Fruit fly (Drosophila melanogaster) whole organism, embryonic: ENCODE results near the gene CG34429.

Source experiments
- Abd-B ChIP-seq: fragments of 200-800 bp; sonication (Bioruptor generic); optimal IDR thresholded peaks from 2 replicates; lab custom pipeline; 2018; ENCODE audit warnings: missing biosample characterization, mild to moderate bottlenecking, missing genetic modification characterization, moderate library complexity
- Bdp1 ChIP-seq: fragments of 200-800 bp; sonication (Bioruptor generic); optimal IDR thresholded peaks from 3 replicates; lab custom pipeline; 2016; ENCODE audit warnings: missing biosample characterization, missing genetic modification characterization
- Blimp-1 ChIP-seq: fragments of 200-800 bp; sonication (Bioruptor generic); optimal IDR thresholded peaks from 3 replicates; lab custom pipeline; 2018; ENCODE audit warnings: missing biosample characterization, missing genetic modification characterization, mild to moderate bottlenecking, moderate library complexity, missing genetic modification reagents
- CG10267 ChIP-seq: fragments of 200-800 bp; sonication (Bioruptor generic); optimal IDR thresholded peaks from 2 replicates; lab custom pipeline; 2018; ENCODE audit warnings: missing biosample characterization, mild to moderate bottlenecking, missing genetic modification characterization, moderate library complexity
- CG10274 ChIP-seq: fragments of 200-800 bp; sonication (Bioruptor generic); optimal IDR thresholded peaks from 3 replicates; lab custom pipeline; 2017; ENCODE audit warnings: missing biosample characterization, mild to moderate bottlenecking, missing genetic modification characterization
- CG10543 ChIP-seq: fragments of 200-800 bp; sonication (Bioruptor generic); optimal IDR thresholded peaks from 3 replicates; lab custom pipeline; 2017; ENCODE audit warnings: missing biosample characterization, mild to moderate bottlenecking, missing genetic modification characterization, moderate library complexity
- CG12071 ChIP-seq: fragments of 200-800 bp; sonication (Bioruptor generic); optimal IDR thresholded peaks from 3 replicates; lab custom pipeline; 2018; ENCODE audit warnings: missing biosample characterization, mild to moderate bottlenecking, missing genetic modification characterization
- CG12744 ChIP-seq: fragments of 200-800 bp; sonication (Bioruptor generic); optimal IDR thresholded peaks from 2 replicates; lab custom pipeline; 2016; ENCODE audit warnings: missing biosample characterization, missing genetic modification characterization
- CG12769 ChIP-seq: fragments of 200-800 bp; sonication (Bioruptor generic); optimal IDR thresholded peaks from 2 replicates; lab custom pipeline; 2019; ENCODE audit warnings: missing biosample characterization, mild to moderate bottlenecking, missing genetic modification characterization, moderate library complexity
- CG13287 ChIP-seq: fragments of 200-800 bp; sonication (Bioruptor generic); IDR thresholded peaks from 2 replicates; pipeline ENCODE4 v1.3.6; 2022; ENCODE audit warnings: missing biosample characterization, missing genetic modification characterization; ENCODE audit not compliant: partially characterized antibody
- CG14014 ChIP-seq: fragments of 200-800 bp; sonication (Bioruptor generic); IDR thresholded peaks from 2 replicates; pipeline ENCODE4 v1.3.6; 2022; ENCODE audit warnings: missing biosample characterization, missing genetic modification characterization
- CG15073 ChIP-seq: fragments of 200-800 bp; sonication (Bioruptor generic); optimal IDR thresholded peaks from 2 replicates; lab custom pipeline; 2016; ENCODE audit warnings: missing biosample characterization, missing genetic modification characterization
- CG18262 ChIP-seq: fragments of 200-800 bp; optimal IDR thresholded peaks from 3 replicates; lab custom pipeline; 2019; ENCODE audit warnings: missing biosample characterization, mild to moderate bottlenecking, missing genetic modification characterization, moderate library complexity
- CG18599 ChIP-seq: fragments of 200-800 bp; sonication (Bioruptor generic); optimal IDR thresholded peaks from 3 replicates; lab custom pipeline; 2017; ENCODE audit warnings: missing biosample characterization, missing genetic modification characterization, mild to moderate bottlenecking, moderate library complexity, missing genetic modification reagents
- CG31365 ChIP-seq: fragments of 200-800 bp; sonication (Bioruptor generic); optimal IDR thresholded peaks from 2 replicates; lab custom pipeline; 2018; ENCODE audit warnings: missing biosample characterization, mild to moderate bottlenecking, missing genetic modification characterization
- CG31441 ChIP-seq: fragments of 200-800 bp; sonication (Bioruptor generic); IDR thresholded peaks from 2 replicates; pipeline ENCODE4 v1.3.6; 2022; ENCODE audit warnings: missing biosample characterization, missing genetic modification characterization
- CG4404 ChIP-seq: fragments of 200-800 bp; sonication (Bioruptor generic); IDR thresholded peaks from 2 replicates; pipeline ENCODE4 v1.3.6; 2022; ENCODE audit warnings: missing biosample characterization, missing genetic modification characterization
- CG6272 ChIP-seq: fragments of 200-800 bp; sonication (Bioruptor generic); IDR thresholded peaks from 2 replicates; pipeline ENCODE4 v1.3.6; 2022; ENCODE audit warnings: missing biosample characterization, missing genetic modification characterization
- CG6791 ChIP-seq: fragments of 200-800 bp; sonication (Bioruptor generic); IDR thresholded peaks from 3 replicates; pipeline ENCODE4 v1.3.6; 2022; ENCODE audit warnings: missing biosample characterization, missing genetic modification characterization; ENCODE audit not compliant: partially characterized antibody
- CG6813 ChIP-seq: fragments of 200-800 bp; sonication (Bioruptor generic); optimal IDR thresholded peaks from 2 replicates; lab custom pipeline; 2017; ENCODE audit warnings: missing biosample characterization, missing genetic modification characterization, mild to moderate bottlenecking, moderate library complexity, missing genetic modification reagents
- CG7556 ChIP-seq: fragments of 200-800 bp; sonication (Bioruptor generic); optimal IDR thresholded peaks from 2 replicates; lab custom pipeline; 2017; ENCODE audit warnings: missing biosample characterization, mild to moderate bottlenecking, missing genetic modification characterization
- CG7963 ChIP-seq: fragments of 200-800 bp; sonication (Bioruptor generic); IDR thresholded peaks from 3 replicates; pipeline ENCODE4 v1.3.6; 2022; ENCODE audit warnings: missing biosample characterization, missing genetic modification characterization; ENCODE audit not compliant: partially characterized antibody
- CHES-1-like ChIP-seq: fragments of 200-800 bp; sonication (Bioruptor generic); optimal IDR thresholded peaks from 2 replicates; lab custom pipeline; 2016; ENCODE audit warnings: missing biosample characterization, missing genetic modification characterization
- Ets97D ChIP-seq: fragments of 200-800 bp; sonication (Bioruptor generic); optimal IDR thresholded peaks from 3 replicates; lab custom pipeline; 2016; ENCODE audit warnings: missing biosample characterization, missing genetic modification characterization
- Fer1 ChIP-seq: fragments of 200-800 bp; sonication (Bioruptor generic); optimal IDR thresholded peaks from 2 replicates; lab custom pipeline; 2017; ENCODE audit warnings: missing biosample characterization, mild to moderate bottlenecking, missing genetic modification characterization
- Hmr ChIP-seq: fragments of 200-800 bp; sonication (Bioruptor generic); optimal IDR thresholded peaks from 3 replicates; lab custom pipeline; 2017; ENCODE audit warnings: mild to moderate bottlenecking, missing biosample characterization, missing genetic modification reagents, missing genetic modification characterization
- Med ChIP-seq: fragments of 200-800 bp; sonication (Bioruptor generic); peaks from one replicate; lab custom pipeline; 2016; ENCODE audit warnings: missing biosample characterization, missing genetic modification characterization, mild to moderate bottlenecking, inconsistent platforms, moderate library complexity
- Myb ChIP-seq: fragments of 200-800 bp; sonication (Bioruptor generic); optimal IDR thresholded peaks from 2 replicates; lab custom pipeline; 2016; ENCODE audit warnings: missing biosample characterization, missing genetic modification characterization
- Rx ChIP-seq: fragments of 200-800 bp; sonication (Bioruptor generic); IDR thresholded peaks from 2 replicates; pipeline ENCODE4 v1.3.6; 2022; ENCODE audit warnings: missing biosample characterization, missing genetic modification characterization
- YL-1 ChIP-seq: fragments of 200-800 bp; sonication (Bioruptor generic); optimal IDR thresholded peaks from 3 replicates; lab custom pipeline; 2017; ENCODE audit warnings: missing biosample characterization, mild to moderate bottlenecking, missing genetic modification characterization
- ase ChIP-seq: fragments of 200-800 bp; sonication (Bioruptor generic); IDR thresholded peaks from 3 replicates; pipeline ENCODE4 v1.3.6; 2022; ENCODE audit warnings: missing biosample characterization, missing genetic modification characterization
- bowl ChIP-seq: fragments of 200-800 bp; sonication (Bioruptor generic); IDR thresholded peaks from 2 replicates; pipeline ENCODE4 v1.3.6; 2022; ENCODE audit warnings: missing biosample characterization, missing genetic modification characterization
- caup ChIP-seq: fragments of 200-800 bp; sonication (Bioruptor generic); optimal IDR thresholded peaks from 3 replicates; lab custom pipeline; 2017; ENCODE audit warnings: missing biosample characterization, mild to moderate bottlenecking, missing genetic modification characterization, moderate library complexity; ENCODE audit not compliant: severe bottlenecking
- crp ChIP-seq, 2 experiments: fragments of 200-800 bp; sonication (Bioruptor generic); optimal IDR thresholded peaks; 2 replicates in 1 of 2; 3 replicates in 1 of 2; lab custom pipeline; 2017; ENCODE audit warnings: missing biosample characterization in 2 of 2, missing genetic modification characterization in 2 of 2, mild to moderate bottlenecking in 1 of 2, moderate library complexity in 1 of 2
- dysf ChIP-seq: fragments of 200-800 bp; sonication (Bioruptor generic); IDR thresholded peaks from 3 replicates; pipeline ENCODE4 v1.3.6; 2022; ENCODE audit warnings: missing biosample characterization, missing genetic modification characterization
- eyg ChIP-seq: fragments of 200-800 bp; sonication (Bioruptor generic); optimal IDR thresholded peaks from 3 replicates; lab custom pipeline; 2016; ENCODE audit warnings: missing biosample characterization, missing genetic modification characterization
- grn ChIP-seq: fragments of 200-800 bp; sonication (Bioruptor generic); optimal IDR thresholded peaks from 3 replicates; lab custom pipeline; 2017; ENCODE audit warnings: missing biosample characterization, missing genetic modification characterization
- hbn ChIP-seq: fragments of 200-800 bp; sonication (Bioruptor generic); IDR thresholded peaks from 2 replicates; pipeline ENCODE4 v1.3.6; 2022; ENCODE audit warnings: missing biosample characterization, missing genetic modification characterization; ENCODE audit not compliant: partially characterized antibody
- knrl ChIP-seq: fragments of 200-800 bp; sonication (Bioruptor generic); IDR thresholded peaks from 3 replicates; pipeline ENCODE4 v1.3.6; 2022; ENCODE audit warnings: missing biosample characterization, missing genetic modification characterization; ENCODE audit not compliant: partially characterized antibody
- lilli ChIP-seq: fragments of 200-800 bp; sonication (Bioruptor generic); optimal IDR thresholded peaks from 3 replicates; lab custom pipeline; 2016; ENCODE audit warnings: missing biosample characterization, missing genetic modification characterization
- lov ChIP-seq, 2 experiments: fragments of 200-800 bp in 1 of 2; fragments of >200 bp in 1 of 2; sonication (Bioruptor generic) in 1 of 2; IDR thresholded peaks in 1 of 2; optimal IDR thresholded peaks in 1 of 2; 2 replicates in 1 of 2; 3 replicates in 1 of 2; pipeline versions ENCODE4 v1.3.6 to Lab custom; 2017 to 2022; ENCODE audit warnings: missing biosample characterization in 1 of 2, missing genetic modification characterization in 1 of 2
- otp ChIP-seq: fragments of 200-800 bp; sonication (Bioruptor generic); IDR thresholded peaks from 3 replicates; pipeline ENCODE4, ENCODE4 v1.3.6; 2022; ENCODE audit warnings: missing biosample characterization, missing genetic modification characterization
- pan ChIP-seq, 4 experiments: fragments of >200 bp in 3 of 4; fragments of 200-800 bp in 1 of 4; sonication (Bioruptor generic) in 1 of 4; optimal IDR thresholded peaks in 3 of 4; IDR thresholded peaks in 1 of 4; 2 replicates each; pipeline versions ENCODE4 v1.3.6 to Lab custom; 2017 to 2022; ENCODE audit warnings: missing biosample characterization in 2 of 4, missing genetic modification characterization in 2 of 4, mixed read lengths in 1 of 4
- ranshi ChIP-seq: fragments of 200-800 bp; sonication (Bioruptor generic); IDR thresholded peaks from 2 replicates; pipeline ENCODE4 v1.3.6; 2022; ENCODE audit warnings: missing biosample characterization, missing genetic modification characterization
- schlank ChIP-seq: fragments of 200-800 bp; sonication (Bioruptor generic); optimal IDR thresholded peaks from 2 replicates; lab custom pipeline; 2018; ENCODE audit warnings: missing biosample characterization, mild to moderate bottlenecking, missing genetic modification characterization
- tap ChIP-seq: fragments of 200-800 bp; optimal IDR thresholded peaks from 3 replicates; lab custom pipeline; 2019; ENCODE audit warnings: missing biosample characterization, mild to moderate bottlenecking, missing genetic modification characterization, moderate library complexity
- tll ChIP-seq, 2 experiments: fragments of 200-800 bp in 1 of 2; fragments of >200 bp in 1 of 2; sonication (Bioruptor generic) in 1 of 2; optimal IDR thresholded peaks; 2 replicates each; lab custom pipeline; 2017 to 2019; ENCODE audit warnings: missing biosample characterization in 2 of 2, missing genetic modification characterization in 2 of 2, mild to moderate bottlenecking in 1 of 2, moderate library complexity in 1 of 2
- vfl ChIP-seq: fragments of 200-800 bp; sonication (Bioruptor generic); optimal IDR thresholded peaks from 2 replicates; lab custom pipeline; 2016; ENCODE audit warnings: missing biosample characterization, missing genetic modification characterization

Gene CG34429

dm6 chr3L:13021727-13022126 lies 41.1 kb upstream of the CG34429 start (continued):
- no peak for TF ChIP-seq Bdp1
- TF ChIP-seq CHES-1-like (GFP tag; lab: Kevin White, UChicago), result peak; percentile 7
- TF ChIP-seq lilli (GFP tag; lab: Kevin White, UChicago), result peak; percentile 25
- no peak for TF ChIP-seq Rx (GFP tag; lab: Robert Waterston, UW)
- TF ChIP-seq grn (GFP tag; lab: Kevin White, UChicago), result peak; percentile 40
- TF ChIP-seq CG31441 (GFP tag; lab: Robert Waterston, UW), result no peak
- 0 out of 2 replicates have a peak, but pooled peaks have one; percentile 7 for TF ChIP-seq ranshi (GFP tag; lab: Robert Waterston, UW)
- peak; percentile 46 for TF ChIP-seq CG18599
- TF ChIP-seq CG6272 (GFP tag; lab: Robert Waterston, UW), result no peak
- TF ChIP-seq CG18262, result peak; percentile 7
- peak; percentile 81 for TF ChIP-seq Med (GFP tag; lab: Kevin White, UChicago)
- peak; percentile 21 for TF ChIP-seq tap
- TF ChIP-seq hbn, result no peak
- no peak for TF ChIP-seq otp (GFP tag; lab: Robert Waterston, UW)
- no peak for TF ChIP-seq CG31365 (tag; lab: Kevin White, UChicago)
- no peak for TF ChIP-seq pan (optimal IDR thresholded peaks at IDR 0.05; lab: Kevin White, UChicago)
- TF ChIP-seq pan (GFP tag; optimal IDR thresholded peaks at IDR 0.05 in 1 of 2, IDR thresholded peaks at IDR 0.05 in 1 of 2), result peak in 1 of 2 experiments; percentile 38
- TF ChIP-seq CG4404 (GFP tag; lab: Robert Waterston, UW), result no peak
- peak; percentile 37 for TF ChIP-seq Hmr (GFP tag; lab: Kevin White, UChicago)
- peak; percentile 3 for TF ChIP-seq CG7556
- no peak for TF ChIP-seq Ets97D
- TF ChIP-seq CG10274 (GFP tag; lab: Kevin White, UChicago), result no peak
- peak; percentile 5 for TF ChIP-seq schlank (tag; lab: Kevin White, UChicago)
- no peak for TF ChIP-seq CG7963 (GFP tag; lab: Robert Waterston, UW)
- no peak for TF ChIP-seq CG10543 (GFP tag; lab: Kevin White, UChicago)
- TF ChIP-seq knrl (GFP tag; lab: Robert Waterston, UW), result no peak
- no peak for TF ChIP-seq CG6791 (GFP tag; lab: Robert Waterston, UW)
- no peak for TF ChIP-seq YL-1 (GFP tag; lab: Kevin White, UChicago)
- TF ChIP-seq CG13287 (GFP tag; lab: Robert Waterston, UW), result no peak
- peak; percentile 20 for TF ChIP-seq CG12769
- TF ChIP-seq crp (GFP tag; optimal IDR thresholded peaks at IDR 0.05; lab: Kevin White, UChicago), result peak in 1 of 2 experiments; percentile 19
- peak; percentile 28 for TF ChIP-seq caup (GFP tag; lab: Kevin White, UChicago)
- no peak for TF ChIP-seq lov (optimal IDR thresholded peaks at IDR 0.05; lab: Kevin White, UChicago)
- TF ChIP-seq lov (GFP tag; IDR thresholded peaks at IDR 0.05; lab: Robert Waterston, UW), result no peak
- no peak for TF ChIP-seq CG6813 (GFP tag; lab: Kevin White, UChicago)
- 0 out of 2 replicates have a peak, but pooled peaks have one; percentile 23 for TF ChIP-seq CG14014 (GFP tag; lab: Robert Waterston, UW)
- 0 out of 2 replicates have a peak, but pooled peaks have one; percentile 4 for TF ChIP-seq bowl
- TF ChIP-seq CG12744 (GFP tag; lab: Kevin White, UChicago), result no peak
- TF ChIP-seq Fer1 (GFP tag; lab: Kevin White, UChicago), result peak; percentile 29
- peak; percentile 18 for TF ChIP-seq Myb (GFP tag; lab: Kevin White, UChicago)
- TF ChIP-seq tll (GFP tag; optimal IDR thresholded peaks at IDR 0.05; lab: Kevin White, UChicago), result no peak
- no peak for TF ChIP-seq vfl (GFP tag; lab: Kevin White, UChicago)
- no peak for TF ChIP-seq Abd-B (GFP tag; lab: Kevin White, UChicago)
- TF ChIP-seq dysf, result 0 out of 3 replicates have a peak, but pooled peaks have one; percentile 31
- peak; percentile 3 for TF ChIP-seq CG12071 (GFP tag; lab: Kevin White, UChicago)
- TF ChIP-seq eyg (GFP tag; lab: Kevin White, UChicago), result no peak
- peak; percentile 97 for TF ChIP-seq CG15073 (GFP tag; lab: Kevin White, UChicago)
- TF ChIP-seq CG10267, result no peak
- no peak for TF ChIP-seq Blimp-1 (GFP tag; lab: Kevin White, UChicago)
- TF ChIP-seq ase (GFP tag; lab: Robert Waterston, UW), result no peak
